Fruit fly (Drosophila melanogaster) whole organism, adult: Measurements from ENCODE around the gene CtsF.

Source experiments
- CG11617 ChIP-seq: fragments of 200-800 bp; sonication (Bioruptor generic); optimal IDR thresholded peaks from 2 replicates; lab custom pipeline; 2017; ENCODE audit warnings: mild to moderate bottlenecking, missing biosample characterization, missing genetic modification reagents, missing genetic modification characterization
- CG12768 ChIP-seq: fragments of 200-800 bp; sonication (Bioruptor generic); optimal IDR thresholded peaks from 2 replicates; lab custom pipeline; 2017; ENCODE audit warnings: missing biosample characterization, missing genetic modification characterization, mild to moderate bottlenecking, moderate library complexity, missing genetic modification reagents
- CG14711 ChIP-seq: fragments of 200-800 bp; sonication (Bioruptor generic); optimal IDR thresholded peaks from 2 replicates; lab custom pipeline; 2018; ENCODE audit warnings: missing biosample characterization, mild to moderate bottlenecking, missing genetic modification characterization, moderate library complexity
- CG1620 ChIP-seq: fragments of 200-800 bp; sonication (Bioruptor generic); optimal IDR thresholded peaks from 2 replicates; lab custom pipeline; 2016; ENCODE audit warnings: missing biosample characterization, missing genetic modification characterization
- CG33017 ChIP-seq: fragments of 200-800 bp; sonication (Bioruptor generic); optimal IDR thresholded peaks from 2 replicates; lab custom pipeline; 2018; ENCODE audit warnings: missing biosample characterization, mild to moderate bottlenecking, missing genetic modification characterization, moderate library complexity
- CG5204 ChIP-seq: fragments of 200-800 bp; sonication (Bioruptor generic); optimal IDR thresholded peaks from 2 replicates; lab custom pipeline; 2016; ENCODE audit warnings: missing biosample characterization, missing genetic modification characterization
- CG7045 ChIP-seq: fragments of 200-800 bp; sonication (Bioruptor generic); optimal IDR thresholded peaks from 2 replicates; lab custom pipeline; 2017; ENCODE audit warnings: missing biosample characterization, mild to moderate bottlenecking, missing genetic modification characterization
- CG7101 ChIP-seq: fragments of 200-800 bp; sonication (Bioruptor generic); optimal IDR thresholded peaks from 2 replicates; lab custom pipeline; 2018; ENCODE audit warnings: missing biosample characterization, mild to moderate bottlenecking, missing genetic modification characterization, moderate library complexity
- Clk ChIP-seq: fragments of 200-800 bp; sonication (Bioruptor generic); optimal IDR thresholded peaks from 2 replicates; lab custom pipeline; 2017; ENCODE audit warnings: missing biosample characterization, missing genetic modification characterization
- Crg-1 ChIP-seq: fragments of 200-800 bp; sonication (Bioruptor generic); optimal IDR thresholded peaks from 2 replicates; lab custom pipeline; 2016; ENCODE audit warnings: missing biosample characterization, missing genetic modification characterization
- Hr96 ChIP-seq: fragments of 200-800 bp; sonication (Bioruptor generic); optimal IDR thresholded peaks from 2 replicates; lab custom pipeline; 2016; ENCODE audit warnings: missing biosample characterization, missing genetic modification characterization
- Mnt ChIP-seq: fragments of 200-800 bp; sonication (Bioruptor generic); optimal IDR thresholded peaks from 2 replicates; lab custom pipeline; 2016; ENCODE audit warnings: missing biosample characterization, mild to moderate bottlenecking, missing genetic modification characterization
- bab1 ChIP-seq: fragments of 200-800 bp; sonication (Bioruptor generic); optimal IDR thresholded peaks from 3 replicates; lab custom pipeline; 2019; ENCODE audit warnings: missing biosample characterization, mild to moderate bottlenecking, missing genetic modification characterization, moderate library complexity
- cic ChIP-seq: fragments of 200-800 bp; sonication (Bioruptor generic); optimal IDR thresholded peaks from 2 replicates; lab custom pipeline; 2017; ENCODE audit warnings: missing biosample characterization, mild to moderate bottlenecking, missing genetic modification characterization, moderate library complexity
- cnc ChIP-seq, 2 experiments: fragments of >200 bp; optimal IDR thresholded peaks; 2 replicates each; lab custom pipeline; 2017
- kay ChIP-seq: fragments of 200-800 bp; sonication (Bioruptor generic); peaks from one replicate; lab custom pipeline; 2016; ENCODE audit warnings: missing biosample characterization, missing genetic modification characterization, borderline replicate concordance
- ovo ChIP-seq: fragments of 200-800 bp; sonication (Bioruptor generic); optimal IDR thresholded peaks from 2 replicates; lab custom pipeline; 2016; ENCODE audit warnings: missing biosample characterization, missing genetic modification characterization
- pad ChIP-seq: fragments of 200-800 bp; sonication (Bioruptor generic); optimal IDR thresholded peaks from 3 replicates; lab custom pipeline; 2017; ENCODE audit warnings: missing biosample characterization, missing genetic modification characterization, mild to moderate bottlenecking, moderate library complexity, missing genetic modification reagents
- tj ChIP-seq: fragments of 200-800 bp; sonication (Bioruptor generic); optimal IDR thresholded peaks from 3 replicates; lab custom pipeline; 2017; ENCODE audit warnings: missing biosample characterization, mild to moderate bottlenecking, missing genetic modification characterization, moderate library complexity
- toe ChIP-seq: fragments of 200-800 bp; sonication (Bioruptor generic); optimal IDR thresholded peaks from 2 replicates; lab custom pipeline; 2016; ENCODE audit warnings: missing biosample characterization, missing genetic modification characterization

Gene CtsF

dm6 chr3R:5229458-5229857, 22.1 kb downstream of the CtsF start:
- TF ChIP-seq cnc (optimal IDR thresholded peaks at IDR 0.05; lab: Kevin White, UChicago) (no peak), cic (GFP tag; lab: Kevin White, UChicago) (peak; percentile 54), toe (GFP tag; lab: Kevin White, UChicago) (no peak), CG12768 (peak; percentile 6), CG7045 (peak; percentile 15)

- TF ChIP-seq Mnt = no peak
- TF ChIP-seq tj (GFP tag; lab: Kevin White, UChicago) = no peak
- no peak for TF ChIP-seq CG7101
These were observed 25.5 kb downstream of the CtsF start, which contains the start of gene Vps37B for dm6 chr3R:5226025-5226424. Gene Vps37B, plus strand, starts transcription at chr3R:5226158.

DNA sequence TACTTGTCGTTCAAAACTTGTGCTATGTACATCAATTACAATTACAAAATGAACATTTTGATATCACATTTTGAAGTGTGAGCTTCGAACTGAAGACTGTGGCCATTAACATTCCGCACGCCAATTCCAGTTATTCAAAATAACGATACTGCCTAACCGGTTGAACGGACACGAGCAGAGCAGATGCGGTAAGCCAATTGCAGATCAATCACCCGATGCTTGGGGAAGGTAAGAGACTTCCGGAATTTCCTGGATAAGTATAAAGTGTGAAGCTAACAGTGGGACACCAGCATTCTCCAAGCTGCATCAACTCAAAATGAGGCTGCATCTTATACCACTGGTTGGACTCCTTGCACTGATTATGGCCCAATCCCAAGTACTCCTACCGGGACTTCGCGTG, 27.7 kb downstream of the CtsF start, which contains the start of gene CG14664:
CG14664 (plus strand) TSS at position 301 of the 400 bp plus-strand sequence.
- no peak for TF ChIP-seq ovo
- no peak for TF ChIP-seq toe (GFP tag; lab: Kevin White, UChicago)
- TF ChIP-seq kay = no peak
- TF ChIP-seq Hr96 (GFP tag; lab: Kevin White, UChicago) = no peak
- TF ChIP-seq Mnt = no peak
- TF ChIP-seq Clk (GFP tag; lab: Kevin White, UChicago) = no peak
- no peak for TF ChIP-seq bab1 (GFP tag; lab: Kevin White, UChicago)
- no peak for TF ChIP-seq cnc (optimal IDR thresholded peaks at IDR 0.05; lab: Kevin White, UChicago)
- no peak for TF ChIP-seq CG12768
- TF ChIP-seq CG5204 (GFP tag; lab: Kevin White, UChicago) = no peak
- no peak for TF ChIP-seq tj (GFP tag; lab: Kevin White, UChicago)
- no peak for TF ChIP-seq CG11617 (GFP tag; lab: Kevin White, UChicago)
- TF ChIP-seq cic (GFP tag; lab: Kevin White, UChicago) = no peak
- TF ChIP-seq CG14711 (tag; lab: Kevin White, UChicago) = no peak
- no peak for TF ChIP-seq pad (GFP tag; lab: Kevin White, UChicago)
- TF ChIP-seq CG7045 = no peak
- no peak for TF ChIP-seq Crg-1 (GFP tag; lab: Kevin White, UChicago)
- no peak for TF ChIP-seq CG1620 (GFP tag; lab: Kevin White, UChicago)
- no peak for TF ChIP-seq CG7101

DNA sequence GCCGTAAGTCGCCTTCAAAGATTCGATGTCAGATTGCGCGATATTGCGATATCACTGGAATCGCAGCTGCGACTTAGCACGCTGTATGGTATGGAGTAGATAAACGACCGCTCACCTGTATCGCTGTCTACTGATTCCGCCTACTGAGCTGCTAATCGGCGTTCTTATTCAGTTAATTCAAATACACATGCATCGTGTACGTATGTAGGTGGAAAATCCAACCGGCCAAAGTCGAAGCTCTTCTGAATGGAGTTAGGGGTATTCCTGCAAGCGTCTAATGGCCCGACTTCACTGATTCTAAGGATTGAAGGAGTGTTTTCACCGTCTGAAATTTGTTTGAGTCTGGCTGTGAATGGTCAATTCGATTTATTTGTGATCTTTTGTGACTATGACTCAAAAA, 28.4 kb downstream of the CtsF start, which contains the start of gene CG2604:
CG2604 (minus strand) TSS at position 231 of the 400 bp plus-strand sequence.
- TF ChIP-seq cnc (optimal IDR thresholded peaks at IDR 0.05; lab: Kevin White, UChicago) (no peak), Mnt (peak; percentile 84), pad (GFP tag; lab: Kevin White, UChicago) (peak; percentile 25), tj (GFP tag; lab: Kevin White, UChicago) (peak; percentile 29), Hr96 (GFP tag; lab: Kevin White, UChicago) (no peak), CG11617 (GFP tag; lab: Kevin White, UChicago) (peak; percentile 1), cic (GFP tag; lab: Kevin White, UChicago) (peak; percentile 62), CG14711 (tag; lab: Kevin White, UChicago) (peak; percentile 12), CG12768 (peak; percentile 83), CG5204 (GFP tag; lab: Kevin White, UChicago) (no peak), CG7101 (no peak), toe (GFP tag; lab: Kevin White, UChicago) (peak; percentile 71), Clk (GFP tag; lab: Kevin White, UChicago) (no peak), bab1 (GFP tag; lab: Kevin White, UChicago) (peak; percentile 14), CG1620 (GFP tag; lab: Kevin White, UChicago) (peak; percentile 32), CG7045 (no peak), ovo (no peak), kay (no peak), CG33017 (peak; percentile 28), Crg-1 (GFP tag; lab: Kevin White, UChicago) (no peak)

DNA sequence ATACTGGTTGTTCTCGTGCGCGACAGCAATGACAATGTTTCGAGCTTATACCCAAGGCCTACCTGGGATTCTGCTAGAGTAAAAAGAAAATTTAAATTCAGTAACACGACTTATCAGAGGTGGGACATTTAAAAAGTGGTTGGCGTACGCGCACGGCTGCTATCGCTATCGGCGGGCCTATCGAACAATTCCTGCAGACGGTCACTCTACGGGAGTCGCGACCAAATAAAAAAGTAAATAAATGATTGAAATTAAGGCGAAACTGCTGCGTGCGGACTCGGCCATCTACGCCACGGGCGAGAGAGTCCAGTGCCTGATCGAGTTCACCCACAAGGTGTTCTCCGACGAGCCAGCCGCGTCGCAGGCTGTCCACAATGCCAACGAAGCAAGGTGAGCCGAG, 32.1 kb downstream of the CtsF start, which contains the start of the genes Prosbeta2R2 and CG1116:
Prosbeta2R2 (minus strand) TSS at position 63 of the 400 bp plus-strand sequence.
CG1116 (plus strand) TSS at position 192 of the 400 bp plus-strand sequence.
- TF ChIP-seq bab1 (GFP tag; lab: Kevin White, UChicago) = peak; percentile 11
- no peak for TF ChIP-seq toe (GFP tag; lab: Kevin White, UChicago)
- TF ChIP-seq cnc (optimal IDR thresholded peaks at IDR 0.05; lab: Kevin White, UChicago) = no peak

- peak; percentile 51 for TF ChIP-seq bab1 (GFP tag; lab: Kevin White, UChicago)
- peak; percentile 26 for TF ChIP-seq CG7101
- TF ChIP-seq Mnt = peak; percentile 30
- TF ChIP-seq CG1620 (GFP tag; lab: Kevin White, UChicago) = peak; percentile 6
- TF ChIP-seq ovo = no peak
- peak; percentile 18 for TF ChIP-seq CG33017
These were observed 34.2 kb downstream of the CtsF start, which contains the start of gene cno for dm6 chr3R:5217278-5217714. Gene cno, minus strand, starts transcription at chr3R:5217456.

dm6 chr3R:5216308-5216765, 35.2 kb downstream of the CtsF start:
- TF ChIP-seq CG7045 = no peak
- TF ChIP-seq tj (GFP tag; lab: Kevin White, UChicago) = peak; percentile 59
- TF ChIP-seq CG33017 = no peak
- no peak for TF ChIP-seq kay
- TF ChIP-seq pad (GFP tag; lab: Kevin White, UChicago) = peak; percentile 98
- no peak for TF ChIP-seq Mnt
- no peak for TF ChIP-seq CG14711 (tag; lab: Kevin White, UChicago)
- TF ChIP-seq CG7101 = no peak
- no peak for TF ChIP-seq ovo
- no peak for TF ChIP-seq Crg-1 (GFP tag; lab: Kevin White, UChicago)
- TF ChIP-seq CG12768 = no peak
